Fruit fly (Drosophila melanogaster): Measurements from ENCODE around the gene CG43208.
A peak's percentile ranks its signal among the peaks of the same experiment; 100 is the strongest.

The CG43208 gene

DNA sequence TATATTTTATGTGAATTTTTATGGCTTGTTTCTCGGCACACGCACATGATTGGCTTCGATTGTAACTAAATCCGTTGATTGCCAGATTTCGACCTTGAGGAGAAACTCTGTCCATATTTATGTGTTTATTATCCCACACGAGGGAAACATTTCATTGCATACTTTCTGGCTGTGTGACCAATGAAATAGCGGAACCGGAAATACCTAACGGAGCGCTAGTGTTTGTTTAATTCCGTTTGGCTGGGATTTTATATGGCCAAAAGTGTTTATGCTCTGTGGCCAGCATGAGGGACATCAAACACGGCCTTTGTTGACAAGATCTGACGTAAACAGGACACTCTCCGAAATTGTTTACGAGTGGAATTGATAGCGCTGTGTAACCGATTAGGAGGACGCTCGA lies 16.6 kb downstream of the CG43208 start:
- TF ChIP-seq Vsx2 (GFP tag; optimal IDR thresholded peaks at IDR 0.05; ENCODE audit: partially characterized antibody) = no peak
- peak; percentile 35 for TF ChIP-seq rgr (GFP tag; optimal IDR thresholded peaks at IDR 0.05)

- TF ChIP-seq Hr83 (GFP tag; optimal IDR thresholded peaks at IDR 0.05; ENCODE audit: poor library complexity, severe bottlenecking) (no peak), CrebA (GFP tag; optimal IDR thresholded peaks at IDR 0.05; ENCODE audit: borderline replicate concordance) (no peak), OdsH (GFP tag; optimal IDR thresholded peaks at IDR 0.05) (no peak), sage (GFP tag; optimal IDR thresholded peaks at IDR 0.05) (no peak), Abd-B (GFP tag; optimal IDR thresholded peaks at IDR 0.05) (no peak), ey (GFP tag; optimal IDR thresholded peaks at IDR 0.05) (no peak), Rel (GFP tag; optimal IDR thresholded peaks at IDR 0.05) (no peak), Rel (tag; optimal IDR thresholded peaks at IDR 0.05) (no peak)
Observed at dm6 chr3R:13333031-13333430, 29.8 kb downstream of the CG43208 start.

- TF ChIP-seq Sp1 (GFP tag; optimal IDR thresholded peaks at IDR 0.05) (no peak), CG9705 (GFP tag; optimal IDR thresholded peaks at IDR 0.05) (no peak), jim (GFP tag; optimal IDR thresholded peaks at IDR 0.05) (no peak), Dfd (GFP tag; optimal IDR thresholded peaks at IDR 0.05) (no peak), pan (optimal IDR thresholded peaks at IDR 0.05) (no peak), Myc (optimal IDR thresholded peaks at IDR 0.05) (no peak), usp (GFP tag; optimal IDR thresholded peaks at IDR 0.05) (no peak), sv (GFP tag; optimal IDR thresholded peaks at IDR 0.05) (no peak)
Observed at dm6 chr3R:13334007-13334406, 30.8 kb downstream of the CG43208 start, which contains the start of gene PK2-R2. TSS of gene PK2-R2 (minus strand) at chr3R:13334166.

- TF ChIP-seq Abd-B (GFP tag; optimal IDR thresholded peaks at IDR 0.05) (no peak), Dif (GFP tag; optimal IDR thresholded peaks at IDR 0.05; ENCODE audit: partially characterized antibody) (no peak), brk (GFP tag; optimal IDR thresholded peaks at IDR 0.05) (no peak), dsf (GFP tag; optimal IDR thresholded peaks at IDR 0.05; ENCODE audit: borderline replicate concordance) (no peak), Hr83 (GFP tag; optimal IDR thresholded peaks at IDR 0.05; ENCODE audit: poor library complexity, severe bottlenecking) (no peak), br (GFP tag; optimal IDR thresholded peaks at IDR 0.05) (no peak), rgr (GFP tag; optimal IDR thresholded peaks at IDR 0.05) (no peak)
Observed at dm6 chr3R:13338030-13338429, 34.8 kb downstream of the CG43208 start, which contains the start of gene PK2-R1. TSS of gene PK2-R1 (plus strand) at chr3R:13338330.

dm6 chr3R:13353373-13353772 lies 50.1 kb downstream of the CG43208 start, which contains the start of gene mthl12:
TSS of gene mthl12 (plus strand) at chr3R:13353673.
- no peak for TF ChIP-seq Vsx2 (GFP tag; optimal IDR thresholded peaks at IDR 0.05; ENCODE audit: partially characterized antibody)
- TF ChIP-seq brk (GFP tag; optimal IDR thresholded peaks at IDR 0.05) = no peak
- no peak for TF ChIP-seq jim (GFP tag; optimal IDR thresholded peaks at IDR 0.05)
- no peak for TF ChIP-seq CG9705 (GFP tag; optimal IDR thresholded peaks at IDR 0.05)
- no peak for TF ChIP-seq HLH106 (tag; optimal IDR thresholded peaks at IDR 0.05)
- TF ChIP-seq lola (GFP tag; optimal IDR thresholded peaks at IDR 0.05) = no peak
- no peak for TF ChIP-seq Jra (GFP tag; optimal IDR thresholded peaks at IDR 0.05)
- TF ChIP-seq CrebA (GFP tag; optimal IDR thresholded peaks at IDR 0.05; ENCODE audit: borderline replicate concordance) = no peak
- TF ChIP-seq OdsH (GFP tag; optimal IDR thresholded peaks at IDR 0.05) = no peak
- no peak for TF ChIP-seq fru (GFP tag; optimal IDR thresholded peaks at IDR 0.05)
- no peak for TF ChIP-seq ey (GFP tag; optimal IDR thresholded peaks at IDR 0.05)
- TF ChIP-seq Hr78 (GFP tag; optimal IDR thresholded peaks at IDR 0.05) = no peak
- TF ChIP-seq rgr (GFP tag; optimal IDR thresholded peaks at IDR 0.05) = no peak
- TF ChIP-seq dmrt93B (GFP tag; optimal IDR thresholded peaks at IDR 0.05) = no peak
- TF ChIP-seq usp (GFP tag; optimal IDR thresholded peaks at IDR 0.05) = no peak
- TF ChIP-seq foxo (GFP tag; optimal IDR thresholded peaks at IDR 0.05) = no peak
- TF ChIP-seq CG32264 (GFP tag; optimal IDR thresholded peaks at IDR 0.05) = no peak
- no peak for TF ChIP-seq Mio (GFP tag; optimal IDR thresholded peaks at IDR 0.05)
- no peak for TF ChIP-seq Myc (optimal IDR thresholded peaks at IDR 0.05)

Data from whole organism, wandering third instar larva.